Fruit fly (Drosophila melanogaster): ENCODE results near the gene CG3176.

CG3176 gene

DNA sequence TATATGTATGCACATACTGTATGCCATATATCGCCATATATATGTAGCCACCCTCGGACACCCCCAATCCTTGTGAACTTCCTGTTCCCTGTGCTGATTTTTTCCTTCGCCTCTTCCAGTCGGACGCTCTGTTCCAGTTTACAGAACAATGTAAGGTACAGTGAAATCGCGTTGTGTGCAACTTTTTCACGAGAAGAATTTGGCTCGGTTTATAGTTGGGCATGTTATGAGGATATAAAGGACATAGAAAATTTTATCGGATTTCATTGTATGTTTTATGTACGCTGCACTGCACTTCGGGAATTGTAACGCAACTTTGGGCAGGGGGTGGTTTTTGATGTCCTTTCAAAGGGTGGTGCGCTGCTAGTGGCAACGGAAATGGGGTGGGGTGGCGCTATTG is 42.7 kb downstream of the CG3176 start (continued):
- TF ChIP-seq HmgD (GFP tag; optimal IDR thresholded peaks at IDR 0.05) (peak; percentile 5), disco-r (GFP tag; optimal IDR thresholded peaks at IDR 0.05) (no peak), twi (tag; optimal IDR thresholded peaks at IDR 0.05) (no peak), CG15269 (tag; optimal IDR thresholded peaks at IDR 0.05) (peak; percentile 2), slp2 (GFP tag; optimal IDR thresholded peaks at IDR 0.05) (no peak), CG7987 (GFP tag; optimal IDR thresholded peaks at IDR 0.05) (no peak), Awh (GFP tag; IDR thresholded peaks at IDR 0.05) (no peak), crol (GFP tag; IDR thresholded peaks at IDR 0.05) (no peak), Dp (GFP tag; optimal IDR thresholded peaks at IDR 0.05) (no peak), CG9215 (GFP tag; IDR thresholded peaks at IDR 0.05) (no peak), exex (tag; optimal IDR thresholded peaks at IDR 0.05) (no peak), jigr1 (GFP tag; IDR thresholded peaks at IDR 0.05) (no peak), CG3407 (GFP tag; optimal IDR thresholded peaks at IDR 0.05) (no peak), Poxn (GFP tag; IDR thresholded peaks at IDR 0.05) (no peak), CG17361 (GFP tag; IDR thresholded peaks at IDR 0.05) (no peak), CG1529 (GFP tag; optimal IDR thresholded peaks at IDR 0.05) (no peak), MTF-1 (GFP tag; optimal IDR thresholded peaks at IDR 0.05; ENCODE audit: borderline replicate concordance) (no peak), Myb (GFP tag; optimal IDR thresholded peaks at IDR 0.05) (no peak), CG2202 (tag; optimal IDR thresholded peaks at IDR 0.05) (no peak), esg (GFP tag; conservative IDR thresholded peaks at IDR 0.05) (no peak), repo (GFP tag; optimal IDR thresholded peaks at IDR 0.05) (no peak), CG4854 (GFP tag; optimal IDR thresholded peaks at IDR 0.05) (no peak), BEAF-32 (GFP tag; optimal IDR thresholded peaks at IDR 0.05) (no peak), CG15479 (GFP tag; optimal IDR thresholded peaks at IDR 0.05) (no peak), pum (GFP tag; optimal IDR thresholded peaks at IDR 0.05) (peak; percentile 6), CG31365 (tag; optimal IDR thresholded peaks at IDR 0.05) (no peak), CG8765 (GFP tag; IDR thresholded peaks at IDR 0.05) (no peak), Xrp1 (GFP tag; IDR thresholded peaks at IDR 0.05) (peak; percentile 28; the same call in 1 of the 2 replicates), HLH3B (GFP tag; IDR thresholded peaks at IDR 0.05) (0 out of 2 replicates have a peak, but pooled peaks have one; percentile 23), CG17186 (GFP tag; optimal IDR thresholded peaks at IDR 0.05) (no peak), CG11504 (tag; optimal IDR thresholded peaks at IDR 0.05) (peak; percentile 31), pan (optimal IDR thresholded peaks at IDR 0.05) (no peak), pan (GFP tag; optimal IDR thresholded peaks at IDR 0.05 in 1 of 2, IDR thresholded peaks at IDR 0.05 in 1 of 2) (no peak), Antp (GFP tag; optimal IDR thresholded peaks at IDR 0.05) (peak; percentile 29), CG10543 (GFP tag; optimal IDR thresholded peaks at IDR 0.05) (no peak), CG17385 (GFP tag; optimal IDR thresholded peaks at IDR 0.05) (peak; percentile 16), Side (GFP tag; optimal IDR thresholded peaks at IDR 0.05) (no peak), CG12299 (tag; optimal IDR thresholded peaks at IDR 0.05) (no peak), trem (tag; optimal IDR thresholded peaks at IDR 0.05) (no peak), onecut (GFP tag; IDR thresholded peaks at IDR 0.05) (peak; percentile 36; the same call in 1 of the 2 replicates), Vsx1 (GFP tag; optimal IDR thresholded peaks at IDR 0.05) (no peak), ase (GFP tag; IDR thresholded peaks at IDR 0.05) (no peak), Stat92E (GFP tag; optimal IDR thresholded peaks at IDR 0.05) (no peak), z (GFP tag; IDR thresholded peaks at IDR 0.05) (no peak), run (tag; optimal IDR thresholded peaks at IDR 0.05) (no peak), ham (GFP tag; IDR thresholded peaks at IDR 0.05) (no peak), crc (GFP tag; optimal IDR thresholded peaks at IDR 0.05) (no peak), CG12155 (GFP tag; optimal IDR thresholded peaks at IDR 0.05) (no peak), NC2α (GFP tag; optimal IDR thresholded peaks at IDR 0.05) (no peak), schlank (tag; optimal IDR thresholded peaks at IDR 0.05) (no peak), fd3F (GFP tag; optimal IDR thresholded peaks at IDR 0.05) (no peak), vvl (GFP tag; IDR thresholded peaks at IDR 0.05) (peak; percentile 67)

Data from whole organism, embryonic.